Fruit fly (Drosophila melanogaster) Kc167 (cell line): ENCODE data around the gene CG31436.

Experiments used
- Myc ChIP-seq: fragments of >200 bp; optimal IDR thresholded peaks from 2 replicates; lab custom pipeline; 2017; ENCODE audit warnings: missing external identifiers
- Sin3A ChIP-seq: fragments of >200 bp; optimal IDR thresholded peaks from 2 replicates; lab custom pipeline; 2018; ENCODE audit warnings: missing external identifiers
- h ChIP-seq: fragments of >200 bp; optimal IDR thresholded peaks from 3 replicates; lab custom pipeline; 2018; ENCODE audit warnings: missing external identifiers
- insv ChIP-seq: fragments of >200 bp; optimal IDR thresholded peaks from 3 replicates; lab custom pipeline; 2018; ENCODE audit warnings: missing external identifiers
- psq ChIP-seq: fragments of >200 bp; optimal IDR thresholded peaks from 2 replicates; lab custom pipeline; 2017; ENCODE audit warnings: missing external identifiers
- ttk ChIP-seq: sonication (Bioruptor generic); optimal IDR thresholded peaks from 2 replicates; lab custom pipeline; 2017; ENCODE audit warnings: missing external identifiers

dm6 chr3R:25322657-25323056, 18.7 kb downstream of the CG31436 start, which contains the start of gene CG10562:
- no peak for TF ChIP-seq Myc (lab: Kevin White, UChicago)
- TF ChIP-seq insv (lab: Kevin White, UChicago), result no peak
- TF ChIP-seq psq (lab: Kevin White, UChicago), result no peak
- TF ChIP-seq Sin3A (lab: Kevin White, UChicago), result no peak
- TF ChIP-seq h (lab: Kevin White, UChicago), result no peak
- no peak for TF ChIP-seq ttk (lab: Kevin White, UChicago)
